Fruit fly (Drosophila melanogaster): Measurements from ENCODE around the gene hoe2.

The hoe2 gene

DNA sequence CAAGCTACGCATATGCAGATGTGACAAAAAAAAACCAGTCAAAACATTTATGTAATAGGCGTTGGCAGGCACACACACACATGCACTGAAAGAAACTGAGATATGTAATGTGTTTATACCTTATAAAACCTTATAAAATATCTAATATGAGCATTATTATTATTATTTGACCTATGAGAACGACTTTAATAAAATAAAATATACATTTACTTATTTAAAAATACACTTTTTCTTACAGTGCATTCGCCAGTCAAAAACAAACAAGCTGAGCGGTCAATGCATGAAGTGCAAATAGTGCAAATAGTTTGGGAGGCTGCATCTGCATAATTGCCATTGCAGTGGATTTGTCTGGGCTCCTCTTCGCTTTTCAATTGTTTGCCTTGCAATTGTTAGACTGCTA lies 28.3 kb downstream of the hoe2 start (continued):
- no peak for TF ChIP-seq sima (GFP tag; optimal IDR thresholded peaks at IDR 0.05)
- no peak for TF ChIP-seq z (GFP tag; IDR thresholded peaks at IDR 0.05)
- TF ChIP-seq zf30C (GFP tag; optimal IDR thresholded peaks at IDR 0.05): peak; percentile 12
- TF ChIP-seq Spps (tag; optimal IDR thresholded peaks at IDR 0.05): no peak
- TF ChIP-seq Atf6 (GFP tag; IDR thresholded peaks at IDR 0.05): peak; percentile 57; the same call in 1 of the 2 replicates
- TF ChIP-seq usp (GFP tag; optimal IDR thresholded peaks at IDR 0.05): no peak
- peak; percentile 68 for TF ChIP-seq CG9437 (GFP tag; optimal IDR thresholded peaks at IDR 0.05)
- no peak for TF ChIP-seq CG31365 (tag; optimal IDR thresholded peaks at IDR 0.05)
- peak; percentile 60 for TF ChIP-seq lmd (GFP tag; IDR thresholded peaks at IDR 0.05)
- TF ChIP-seq Med (GFP tag): peak; percentile 62
- no peak for TF ChIP-seq slou (GFP tag; optimal IDR thresholded peaks at IDR 0.05)
- TF ChIP-seq slp2 (GFP tag; optimal IDR thresholded peaks at IDR 0.05): no peak
- TF ChIP-seq Rfx (GFP tag; IDR thresholded peaks at IDR 0.05): no peak
- peak in 1 of 2 experiments; percentile 56 for TF ChIP-seq dpn (GFP tag; optimal IDR thresholded peaks at IDR 0.05)
- peak; percentile 64 for TF ChIP-seq CG12104 (GFP tag; optimal IDR thresholded peaks at IDR 0.05)
- TF ChIP-seq CG14965 (GFP tag; optimal IDR thresholded peaks at IDR 0.05; ENCODE audit: borderline replicate concordance): no peak
- peak; percentile 54 for TF ChIP-seq ind (GFP tag; optimal IDR thresholded peaks at IDR 0.05)
- TF ChIP-seq danr (GFP tag; IDR thresholded peaks at IDR 0.05): peak; percentile 56; the same call in 1 of the 2 replicates
- peak; percentile 35 for TF ChIP-seq cwo (GFP tag; optimal IDR thresholded peaks at IDR 0.05)
- TF ChIP-seq CG30403 (GFP tag; optimal IDR thresholded peaks at IDR 0.05): peak; percentile 69
- TF ChIP-seq CG3838 (GFP tag; optimal IDR thresholded peaks at IDR 0.05): no peak
- no peak for TF ChIP-seq sr (GFP tag; IDR thresholded peaks at IDR 0.05)
- no peak for TF ChIP-seq CG7928 (GFP tag; optimal IDR thresholded peaks at IDR 0.05)
- peak; percentile 77 for TF ChIP-seq CG18262 (tag; optimal IDR thresholded peaks at IDR 0.05)
- TF ChIP-seq ap (GFP tag; IDR thresholded peaks at IDR 0.05): peak; percentile 61
- no peak for TF ChIP-seq TFAM (GFP tag; optimal IDR thresholded peaks at IDR 0.05)
- no peak for TF ChIP-seq trh (GFP tag; optimal IDR thresholded peaks at IDR 0.05)
- peak; percentile 76 for TF ChIP-seq CG14050 (GFP tag; IDR thresholded peaks at IDR 0.05)
- TF ChIP-seq CG8359 (GFP tag; optimal IDR thresholded peaks at IDR 0.05; ENCODE audit: borderline replicate concordance): peak; percentile 20
- peak; percentile 35 for TF ChIP-seq CG9727 (GFP tag; optimal IDR thresholded peaks at IDR 0.05)
- TF ChIP-seq CG15011 (GFP tag; optimal IDR thresholded peaks at IDR 0.05): peak; percentile 30
- TF ChIP-seq Sry-δ (GFP tag; optimal IDR thresholded peaks at IDR 0.05): no peak
- no peak for TF ChIP-seq CG11560 (tag; IDR thresholded peaks at IDR 0.05)
- TF ChIP-seq shn (GFP tag; optimal IDR thresholded peaks at IDR 0.05): no peak
- no peak for TF ChIP-seq D19B (GFP tag; optimal IDR thresholded peaks at IDR 0.05)
- TF ChIP-seq bowl (GFP tag; IDR thresholded peaks at IDR 0.05): peak; percentile 65; the same call in 1 of the 2 replicates
- peak; percentile 63 for TF ChIP-seq dimm (GFP tag; IDR thresholded peaks at IDR 0.05)
- no peak for TF ChIP-seq Bdp1 (GFP tag; optimal IDR thresholded peaks at IDR 0.05)
- peak; percentile 77 for TF ChIP-seq fd96Cb (tag; optimal IDR thresholded peaks at IDR 0.05)
- no peak for TF ChIP-seq BEAF-32 (GFP tag; optimal IDR thresholded peaks at IDR 0.05)
- TF ChIP-seq seq (GFP tag; IDR thresholded peaks at IDR 0.05): peak; percentile 60; the same call in 1 of the 2 replicates
- 0 out of 4 replicates have a peak, but pooled peaks have one; percentile 26 for TF ChIP-seq chinmo (GFP tag; IDR thresholded peaks at IDR 0.05; ENCODE audit: partially characterized antibody)
- peak; percentile 47; the same call in 1 of the 2 replicates for TF ChIP-seq CG10321 (GFP tag; IDR thresholded peaks at IDR 0.05)
- TF ChIP-seq Sin3A (optimal IDR thresholded peaks at IDR 0.05): no peak
- no peak for TF ChIP-seq CG4360 (GFP tag; IDR thresholded peaks at IDR 0.05)
- no peak for TF ChIP-seq Hr39 (optimal IDR thresholded peaks at IDR 0.05)
- TF ChIP-seq H15 (GFP tag; IDR thresholded peaks at IDR 0.05): peak; percentile 65; the same call in 1 of the 3 replicates
- no peak for TF ChIP-seq tll (GFP tag; optimal IDR thresholded peaks at IDR 0.05)
- TF ChIP-seq Nf-YB (GFP tag; optimal IDR thresholded peaks at IDR 0.05): peak; percentile 51
- no peak for TF ChIP-seq gsb (GFP tag; IDR thresholded peaks at IDR 0.05)
- TF ChIP-seq wor (GFP tag; IDR thresholded peaks at IDR 0.05): peak; percentile 71
- TF ChIP-seq Doc3 (GFP tag; IDR thresholded peaks at IDR 0.05; ENCODE audit: partially characterized antibody): no peak

Data from whole organism, embryonic.